Worm (Caenorhabditis elegans): ENCODE results near the gene F09B12.5.
A peak's percentile ranks its signal among the peaks of the same experiment; 100 is the strongest.

ce11 chrX:15039029-15039695, 45.3 kb upstream of the F09B12.5 start:
- TF ChIP-seq lin-1 (GFP tag; IDR thresholded peaks at IDR 0.05) (no peak), egl-27 (tag; optimal IDR thresholded peaks at IDR 0.05) (no peak), nhr-76 (tag; optimal IDR thresholded peaks at IDR 0.05) (no peak), nhr-28 (tag; optimal IDR thresholded peaks at IDR 0.05) (no peak), pqm-1 (tag; optimal IDR thresholded peaks at IDR 0.05) (no peak), T26A8.4 (GFP tag; IDR thresholded peaks at IDR 0.05) (0 out of 2 replicates have a peak, but pooled peaks have one; percentile 29), nhr-48 (tag; optimal IDR thresholded peaks at IDR 0.05) (no peak), aha-1 (tag) (no peak), ceh-28 (tag; optimal IDR thresholded peaks at IDR 0.05) (no peak), lim-7 (GFP tag; IDR thresholded peaks at IDR 0.05) (no peak), mep-1 (tag; optimal IDR thresholded peaks at IDR 0.05) (no peak), R02D3.7 (tag; optimal IDR thresholded peaks at IDR 0.05) (no peak), ztf-11 (tag; optimal IDR thresholded peaks at IDR 0.05) (no peak)
